Worm (Caenorhabditis elegans) whole organism, L4 larva: ENCODE results near the gene klp-17.

ENCODE experiments used
- F26F4.8 ChIP-seq: fragments of 200-800 bp; sonication (Bioruptor generic); conservative IDR thresholded peaks from 2 replicates; pipeline ENCODE4 v1.3.6; 2022; ENCODE audit warnings: missing genetic modification characterization, missing compliant biosample characterization
- T26A8.4 ChIP-seq: fragments of 200-800 bp; sonication (Bioruptor generic); IDR thresholded peaks from 2 replicates; pipeline ENCODE4 v1.3.6; 2022; ENCODE audit warnings: missing genetic modification characterization, missing compliant biosample characterization
- ZK337.2 ChIP-seq: fragments of 200-800 bp; sonication (Bioruptor generic); IDR thresholded peaks from 2 replicates; pipeline ENCODE4 v1.3.6; 2022; ENCODE audit warnings: missing genetic modification reagents, missing genetic modification characterization, missing compliant biosample characterization
- aly-2 ChIP-seq: sonication (generic microtip); optimal IDR thresholded peaks from 2 replicates; lab custom pipeline; 2018; ENCODE audit warnings: missing biosample characterization, missing genetic modification characterization
- ama-1 ChIP-seq: fragments of 150-350 bp; optimal IDR thresholded peaks from 2 replicates; lab custom pipeline; 2014; ENCODE audit warnings: inconsistent platforms, mixed read lengths
- ceh-20 ChIP-seq: fragments of 200-800 bp; sonication (Bioruptor generic); IDR thresholded peaks from 2 replicates; pipeline ENCODE4 v1.3.6; 2022; ENCODE audit warnings: missing genetic modification reagents, missing genetic modification characterization, missing compliant biosample characterization
- ceh-28 ChIP-seq: fragments of 150-350 bp; optimal IDR thresholded peaks from 2 replicates; lab custom pipeline; 2014; ENCODE audit warnings: missing biosample characterization, missing genetic modification reagents, missing genetic modification characterization
- ceh-32 ChIP-seq: sonication (generic microtip); optimal IDR thresholded peaks from 2 replicates; lab custom pipeline; 2016; ENCODE audit warnings: mild to moderate bottlenecking, missing genetic modification characterization, missing compliant biosample characterization; ENCODE audit not compliant: poor library complexity
- ceh-62 ChIP-seq: sonication (generic microtip); optimal IDR thresholded peaks from 2 replicates; lab custom pipeline; 2017; ENCODE audit warnings: missing biosample characterization, missing genetic modification characterization
- ceh-82 ChIP-seq: sonication (generic microtip); optimal IDR thresholded peaks from 2 replicates; lab custom pipeline; 2017; ENCODE audit warnings: missing biosample characterization, missing genetic modification characterization
- ces-1 ChIP-seq: fragments of 150-350 bp; sonication (generic microtip); optimal IDR thresholded peaks from 4 replicates; lab custom pipeline; 2014; ENCODE audit warnings: missing biosample characterization, missing genetic modification reagents, missing genetic modification characterization
- cey-2 ChIP-seq: sonication (generic microtip); optimal IDR thresholded peaks from 3 replicates; lab custom pipeline; 2017; ENCODE audit warnings: missing genetic modification characterization, mild to moderate bottlenecking, missing compliant biosample characterization, antibody characterized with exemption, borderline replicate concordance; ENCODE audit not compliant: insufficient read depth
- ctbp-1 ChIP-seq: fragments of 200-800 bp; sonication (Bioruptor generic); IDR thresholded peaks from 2 replicates; pipeline ENCODE4 v1.3.6; 2022; ENCODE audit warnings: missing genetic modification reagents, missing genetic modification characterization, missing compliant biosample characterization
- dmd-6 ChIP-seq: fragments of 200-800 bp; sonication (Bioruptor generic); IDR thresholded peaks from 2 replicates; pipeline ENCODE4 v1.3.6; 2022; ENCODE audit warnings: missing genetic modification reagents, missing genetic modification characterization, missing compliant biosample characterization
- dmd-8 ChIP-seq: fragments of 200-800 bp; sonication (Bioruptor generic); IDR thresholded peaks from 2 replicates; pipeline ENCODE4 v1.3.6; 2022; ENCODE audit warnings: missing genetic modification characterization, missing compliant biosample characterization
- dpl-1 ChIP-seq: fragments of 150-350 bp; optimal IDR thresholded peaks from 2 replicates; lab custom pipeline; 2014; ENCODE audit warnings: missing biosample characterization, missing genetic modification reagents, missing genetic modification characterization
- dve-1 ChIP-seq: sonication (generic microtip); optimal IDR thresholded peaks from 2 replicates; lab custom pipeline; 2017; ENCODE audit warnings: antibody characterized with exemption, mild to moderate bottlenecking, missing genetic modification characterization, missing compliant biosample characterization; ENCODE audit not compliant: insufficient read depth
- egl-27 ChIP-seq: sonication (generic microtip); optimal IDR thresholded peaks from 3 replicates; lab custom pipeline; 2017; ENCODE audit warnings: missing biosample characterization, missing genetic modification reagents, missing genetic modification characterization
- fkh-10 ChIP-seq: fragments of 150-350 bp; optimal IDR thresholded peaks from 2 replicates; lab custom pipeline; 2014; ENCODE audit warnings: missing biosample characterization, missing genetic modification reagents, missing genetic modification characterization
- fos-1 ChIP-seq: fragments of 150-350 bp; optimal IDR thresholded peaks from 2 replicates; lab custom pipeline; 2014; ENCODE audit warnings: missing biosample characterization, missing genetic modification characterization
- gei-8 ChIP-seq: fragments of 200-800 bp; sonication (Bioruptor generic); optimal IDR thresholded peaks from 2 replicates; lab custom pipeline; 2018; ENCODE audit warnings: mild to moderate bottlenecking, missing genetic modification characterization, missing compliant biosample characterization
- hif-1 ChIP-seq, 2 experiments: sonication (generic microtip); optimal IDR thresholded peaks; 2 replicates each; lab custom pipeline; 2016 to 2017; ENCODE audit warnings: missing compliant biosample characterization in 2 of 2, missing genetic modification characterization in 2 of 2, missing genetic modification reagents in 2 of 2, missing genotype in 2 of 2, mild to moderate bottlenecking in 1 of 2
- hlh-11 ChIP-seq: fragments of 200-800 bp; sonication (Bioruptor generic); optimal IDR thresholded peaks from 2 replicates; lab custom pipeline; 2018; ENCODE audit warnings: mild to moderate bottlenecking, missing genetic modification characterization, missing compliant biosample characterization
- jun-1 ChIP-seq: fragments of 150-350 bp; optimal IDR thresholded peaks from 2 replicates; lab custom pipeline; 2014; ENCODE audit warnings: missing biosample characterization, missing genetic modification reagents, missing genetic modification characterization
- lin-13 ChIP-seq: fragments of 150-350 bp; optimal IDR thresholded peaks from 2 replicates; lab custom pipeline; 2014; ENCODE audit warnings: missing biosample characterization, missing genetic modification reagents, missing genetic modification characterization
- lin-15B ChIP-seq: fragments of 150-350 bp; sonication (generic microtip); optimal IDR thresholded peaks from 3 replicates; lab custom pipeline; 2014; ENCODE audit warnings: missing biosample characterization, missing genetic modification characterization
- lin-29 ChIP-seq: fragments of 200-800 bp; sonication (Bioruptor generic); IDR thresholded peaks from 2 replicates; pipeline ENCODE4 v1.3.6; 2022; ENCODE audit warnings: missing genetic modification reagents, missing genetic modification characterization, missing compliant biosample characterization
- lin-38 ChIP-seq: fragments of 200-800 bp; sonication (Bioruptor generic); IDR thresholded peaks from 2 replicates; pipeline ENCODE4 v1.3.6; 2022; ENCODE audit warnings: missing genetic modification reagents, missing genetic modification characterization, missing compliant biosample characterization
- mdl-1 ChIP-seq, 2 experiments: fragments of 150-350 bp in 1 of 2; sonication (generic microtip) in 1 of 2; optimal IDR thresholded peaks; 2 replicates each; lab custom pipeline; 2014 to 2017; ENCODE audit warnings: missing biosample characterization in 2 of 2, missing genetic modification characterization in 2 of 2
- mxl-3 ChIP-seq: fragments of 200-800 bp; sonication (Bioruptor generic); optimal IDR thresholded peaks from 2 replicates; lab custom pipeline; 2018; ENCODE audit warnings: mild to moderate bottlenecking, missing genetic modification characterization, missing compliant biosample characterization
- nhr-10 ChIP-seq: fragments of 150-350 bp; optimal IDR thresholded peaks from 2 replicates; lab custom pipeline; 2014; ENCODE audit warnings: missing biosample characterization, missing genetic modification characterization
- nhr-102 ChIP-seq: sonication (generic microtip); optimal IDR thresholded peaks from 2 replicates; lab custom pipeline; 2016; ENCODE audit warnings: mild to moderate bottlenecking, missing genetic modification characterization, moderate library complexity, missing compliant biosample characterization
- nhr-11 ChIP-seq: fragments of 150-350 bp; optimal IDR thresholded peaks from 2 replicates; lab custom pipeline; 2014; ENCODE audit warnings: missing biosample characterization, missing genetic modification characterization
- nhr-25 ChIP-seq: sonication (generic microtip); optimal IDR thresholded peaks from 2 replicates; lab custom pipeline; 2017; ENCODE audit warnings: missing genetic modification characterization, mild to moderate bottlenecking, missing compliant biosample characterization, antibody characterized with exemption, moderate library complexity, borderline replicate concordance; ENCODE audit not compliant: insufficient read depth
- nhr-28 ChIP-seq: fragments of 150-350 bp; optimal IDR thresholded peaks from 2 replicates; lab custom pipeline; 2014; ENCODE audit warnings: missing biosample characterization, missing genetic modification characterization
- nhr-42 ChIP-seq: fragments of 200-800 bp; sonication (Bioruptor generic); IDR thresholded peaks from 2 replicates; pipeline ENCODE4 v1.3.6; 2022; ENCODE audit warnings: missing genetic modification characterization, missing compliant biosample characterization
- nhr-48 ChIP-seq: sonication (generic microtip); optimal IDR thresholded peaks from 2 replicates; lab custom pipeline; 2016; ENCODE audit warnings: mild to moderate bottlenecking, missing genetic modification characterization, missing compliant biosample characterization
- nhr-76 ChIP-seq: fragments of 150-350 bp; optimal IDR thresholded peaks from 2 replicates; lab custom pipeline; 2014; ENCODE audit warnings: missing biosample characterization, missing genetic modification characterization
- php-3 ChIP-seq: fragments of 200-800 bp; sonication (Bioruptor generic); IDR thresholded peaks from 2 replicates; pipeline ENCODE4 v1.3.6; 2022; ENCODE audit warnings: missing genetic modification reagents, missing genetic modification characterization, missing compliant biosample characterization
- pqm-1 ChIP-seq: sonication (generic microtip); optimal IDR thresholded peaks from 2 replicates; lab custom pipeline; 2017; ENCODE audit warnings: missing biosample characterization, missing genetic modification characterization
- sdz-12 ChIP-seq: fragments of 200-800 bp; sonication (Bioruptor generic); optimal IDR thresholded peaks from 2 replicates; lab custom pipeline; 2018; ENCODE audit warnings: mild to moderate bottlenecking, missing genetic modification characterization, missing compliant biosample characterization
- skn-1 ChIP-seq: fragments of 150-350 bp; optimal IDR thresholded peaks from 2 replicates; lab custom pipeline; 2014; ENCODE audit warnings: missing biosample characterization, missing genetic modification characterization
- tra-1 ChIP-seq: fragments of 200-800 bp; sonication (Bioruptor generic); IDR thresholded peaks from 2 replicates; pipeline ENCODE4 v1.3.6; 2022; ENCODE audit warnings: missing genetic modification reagents, missing genetic modification characterization, missing compliant biosample characterization
- unc-130 ChIP-seq: sonication (generic microtip); optimal IDR thresholded peaks from 2 replicates; lab custom pipeline; 2016; ENCODE audit warnings: missing genetic modification reagents, missing genetic modification characterization, missing compliant biosample characterization
- unc-39 ChIP-seq: sonication (generic microtip); optimal IDR thresholded peaks from 2 replicates; lab custom pipeline; 2017; ENCODE audit warnings: missing biosample characterization, missing genetic modification characterization
- zag-1 ChIP-seq: fragments of 150-350 bp; optimal IDR thresholded peaks from 2 replicates; lab custom pipeline; 2014; ENCODE audit warnings: missing biosample characterization, missing genetic modification characterization
- zip-11 ChIP-seq: fragments of 200-800 bp; sonication (Bioruptor generic); IDR thresholded peaks from 2 replicates; pipeline ENCODE4 v1.3.6; 2022; ENCODE audit warnings: missing genetic modification characterization, missing compliant biosample characterization
- zip-2 ChIP-seq: fragments of 150-350 bp; optimal IDR thresholded peaks from 2 replicates; lab custom pipeline; 2014; ENCODE audit warnings: missing biosample characterization, missing genetic modification characterization

klp-17 gene

ce11 chrII:11472542-11472941 is 5.1 kb upstream of the klp-17 start (continued):
- TF ChIP-seq ZK337.2 (GFP tag; lab: Robert Waterston, UW) (no peak), php-3 (0 out of 2 replicates have a peak, but pooled peaks have one; percentile 10), unc-130 (GFP tag; lab: Kevin White, UChicago) (no peak), F26F4.8 (GFP tag; lab: Robert Waterston, UW) (no peak), mxl-3 (GFP tag; lab: Kevin White, UChicago) (peak; percentile 98), zip-11 (GFP tag; lab: Robert Waterston, UW) (no peak), fos-1 (tag; lab: Kevin White, UChicago) (no peak), nhr-10 (tag; lab: Kevin White, UChicago) (peak; percentile 33), ceh-82 (tag; lab: Kevin White, UChicago) (no peak), nhr-28 (tag; lab: Kevin White, UChicago) (peak; percentile 91), lin-15B (tag; lab: Kevin White, UChicago) (no peak), lin-29 (GFP tag; lab: Robert Waterston, UW) (no peak), nhr-76 (tag; lab: Kevin White, UChicago) (no peak), ceh-62 (tag; lab: Kevin White, UChicago) (no peak), skn-1 (no peak), sdz-12 (GFP tag; lab: Kevin White, UChicago) (no peak), nhr-25 (tag; lab: Kevin White, UChicago) (no peak), fkh-10 (GFP tag; lab: Kevin White, UChicago) (no peak), dpl-1 (no peak), zag-1 (no peak), nhr-42 (GFP tag; lab: Robert Waterston, UW) (no peak), tra-1 (GFP tag; lab: Robert Waterston, UW) (no peak), ceh-32 (tag; lab: Kevin White, UChicago) (no peak), jun-1 (tag; lab: Kevin White, UChicago) (no peak), lin-38 (GFP tag; lab: Robert Waterston, UW) (no peak), ces-1 (no peak), nhr-48 (tag; lab: Kevin White, UChicago) (peak; percentile 55), zip-2 (no peak), unc-39 (no peak), cey-2 (tag; lab: Kevin White, UChicago) (no peak), egl-27 (tag; lab: Kevin White, UChicago) (no peak), aly-2 (tag; lab: Kevin White, UChicago) (no peak)

ce11 chrII:11471916-11472315 is 4.5 kb upstream of the klp-17 start, which contains the start of gene mfn-1:
Gene mfn-1 (minus strand): TSS chrII:11472016.
- TF ChIP-seq fkh-10 (GFP tag; lab: Kevin White, UChicago), result no peak
- TF ChIP-seq hlh-11 (tag; lab: Kevin White, UChicago), result no peak
- no peak for TF ChIP-seq nhr-11
- no peak for TF ChIP-seq ceh-20 (GFP tag; lab: Robert Waterston, UW)
- TF ChIP-seq gei-8 (GFP tag; lab: Kevin White, UChicago), result no peak
- no peak for TF ChIP-seq unc-39
- no peak for TF ChIP-seq tra-1 (GFP tag; lab: Robert Waterston, UW)
- no peak for TF ChIP-seq aly-2 (tag; lab: Kevin White, UChicago)
- TF ChIP-seq ctbp-1 (GFP tag; lab: Robert Waterston, UW), result no peak

- TF ChIP-seq dmd-6, result peak; percentile 33; the same call in 1 of the 2 replicates
- no peak for TF ChIP-seq zag-1
- peak; percentile 45 for TF ChIP-seq pqm-1 (tag; lab: Kevin White, UChicago)
- peak in 1 of 2 experiments; percentile 49 for TF ChIP-seq hif-1 (tag; optimal IDR thresholded peaks at IDR 0.05; lab: Kevin White, UChicago)
- peak in 1 of 2 experiments; percentile 12 for TF ChIP-seq mdl-1 (tag; optimal IDR thresholded peaks at IDR 0.05; lab: Kevin White, UChicago)
- no peak for TF ChIP-seq nhr-25 (tag; lab: Kevin White, UChicago)
- TF ChIP-seq hlh-11 (tag; lab: Kevin White, UChicago), result peak; percentile 53
- TF ChIP-seq nhr-42 (GFP tag; lab: Robert Waterston, UW), result no peak
- peak; percentile 98 for TF ChIP-seq nhr-28 (tag; lab: Kevin White, UChicago)
- TF ChIP-seq ZK337.2 (GFP tag; lab: Robert Waterston, UW), result no peak
- no peak for TF ChIP-seq nhr-102
- TF ChIP-seq nhr-11, result no peak
- peak; percentile 28 for TF ChIP-seq ama-1 (lab: Kevin White, UChicago)
- no peak for TF ChIP-seq dmd-8 (GFP tag; lab: Robert Waterston, UW)
- TF ChIP-seq dve-1 (tag; lab: Kevin White, UChicago), result peak; percentile 7
- TF ChIP-seq ceh-28 (tag; lab: Kevin White, UChicago), result no peak
- TF ChIP-seq lin-13, result no peak
- no peak for TF ChIP-seq T26A8.4 (GFP tag; lab: Robert Waterston, UW)
Measured at ce11 chrII:11469574-11470108, 2.2 kb upstream of the klp-17 start, which contains the start of gene cisd-1. Gene cisd-1 (minus strand): TSS chrII:11469624.
